Worm (Caenorhabditis elegans) whole organism, L3 larva: ENCODE measurements around the gene set-4.

Experiments
- R02D3.7 ChIP-seq: fragments of 150-350 bp; optimal IDR thresholded peaks from 2 replicates; lab custom pipeline; 2014; ENCODE audit warnings: missing biosample characterization, missing genetic modification characterization
- ZK546.5 ChIP-seq: sonication (generic microtip); optimal IDR thresholded peaks from 2 replicates; lab custom pipeline; 2017; ENCODE audit warnings: missing biosample characterization, missing genetic modification characterization
- aly-2 ChIP-seq: fragments of 150-350 bp; optimal IDR thresholded peaks from 2 replicates; lab custom pipeline; 2014; ENCODE audit warnings: missing biosample characterization, missing genetic modification characterization
- ama-1 ChIP-seq: fragments of 150-350 bp; optimal IDR thresholded peaks from 2 replicates; lab custom pipeline; 2018
- ceh-16 ChIP-seq: sonication (generic microtip); optimal IDR thresholded peaks from 2 replicates; lab custom pipeline; 2017; ENCODE audit warnings: missing biosample characterization, missing genetic modification characterization
- ceh-28 ChIP-seq: fragments of 150-350 bp; optimal IDR thresholded peaks from 2 replicates; lab custom pipeline; 2014; ENCODE audit warnings: missing biosample characterization, missing genetic modification reagents, missing genetic modification characterization
- ceh-82 ChIP-seq: fragments of 150-350 bp; optimal IDR thresholded peaks from 2 replicates; lab custom pipeline; 2014; ENCODE audit warnings: missing biosample characterization, missing genetic modification characterization
- ceh-9 ChIP-seq: sonication (generic microtip); optimal IDR thresholded peaks from 2 replicates; lab custom pipeline; 2018; ENCODE audit warnings: missing biosample characterization, missing genetic modification characterization
- daf-12 ChIP-seq: fragments of 150-350 bp; optimal IDR thresholded peaks from 2 replicates; lab custom pipeline; 2014; ENCODE audit warnings: missing biosample characterization, missing genetic modification reagents, missing genetic modification characterization
- egl-27 ChIP-seq: sonication (generic microtip); optimal IDR thresholded peaks from 4 replicates; lab custom pipeline; 2017; ENCODE audit warnings: missing biosample characterization, missing genetic modification reagents, missing genetic modification characterization
- egl-5 ChIP-seq: fragments of 150-350 bp; optimal IDR thresholded peaks from 2 replicates; lab custom pipeline; 2017; ENCODE audit warnings: missing biosample characterization, missing genetic modification reagents, missing genetic modification characterization, inconsistent platforms
- elt-1 ChIP-seq: fragments of 150-350 bp; optimal IDR thresholded peaks from 2 replicates; lab custom pipeline; 2014; ENCODE audit warnings: missing biosample characterization, missing genetic modification characterization
- elt-2 ChIP-seq: sonication (generic microtip); optimal IDR thresholded peaks from 2 replicates; lab custom pipeline; 2016; ENCODE audit warnings: missing genetic modification reagents, mild to moderate bottlenecking, missing genetic modification characterization, missing compliant biosample characterization
- elt-3 ChIP-seq, 3 experiments: fragments of 150-350 bp in 1 of 3; sonication (generic microtip) in 2 of 3; optimal IDR thresholded peaks; 2 replicates in 2 of 3; 4 replicates in 1 of 3; lab custom pipeline; 2014 to 2017; ENCODE audit warnings: missing biosample characterization in 3 of 3, missing genetic modification characterization in 3 of 3
- eor-1 ChIP-seq, 2 experiments: fragments of 150-350 bp; optimal IDR thresholded peaks; 2 replicates each; lab custom pipeline; 2014 to 2018; ENCODE audit warnings: missing biosample characterization in 2 of 2, missing genetic modification characterization in 2 of 2
- fkh-10 ChIP-seq: sonication (generic microtip); optimal IDR thresholded peaks from 2 replicates; lab custom pipeline; 2017; ENCODE audit warnings: missing biosample characterization, missing genetic modification reagents, missing genetic modification characterization
- fkh-2 ChIP-seq: fragments of 150-350 bp; optimal IDR thresholded peaks from 2 replicates; lab custom pipeline; 2014; ENCODE audit warnings: missing biosample characterization, missing genetic modification reagents, missing genetic modification characterization
- fos-1 ChIP-seq: fragments of 150-350 bp; optimal IDR thresholded peaks from 2 replicates; lab custom pipeline; 2014; ENCODE audit warnings: missing biosample characterization, missing genetic modification characterization
- hmg-11 ChIP-seq: sonication (generic microtip); optimal IDR thresholded peaks from 2 replicates; lab custom pipeline; 2016; ENCODE audit warnings: missing genetic modification characterization, missing compliant biosample characterization
- jun-1 ChIP-seq: fragments of 150-350 bp; optimal IDR thresholded peaks from 2 replicates; lab custom pipeline; 2014; ENCODE audit warnings: missing biosample characterization, missing genetic modification reagents, missing genetic modification characterization
- lin-15B ChIP-seq: fragments of 150-350 bp; optimal IDR thresholded peaks from 2 replicates; lab custom pipeline; 2014; ENCODE audit warnings: missing biosample characterization, missing genetic modification characterization
- lin-39 ChIP-seq: fragments of 150-350 bp; optimal IDR thresholded peaks from 2 replicates; lab custom pipeline; 2018; ENCODE audit warnings: missing biosample characterization, missing genetic modification reagents, missing genetic modification characterization
- lsy-12 ChIP-seq: sonication (generic microtip); optimal IDR thresholded peaks from 2 replicates; lab custom pipeline; 2016; ENCODE audit warnings: mild to moderate bottlenecking, missing genetic modification characterization, missing compliant biosample characterization
- mdl-1 ChIP-seq: fragments of 150-350 bp; optimal IDR thresholded peaks from 2 replicates; lab custom pipeline; 2014; ENCODE audit warnings: missing biosample characterization, missing genetic modification characterization
- mml-1 ChIP-seq: fragments of 150-350 bp; sonication (generic microtip); optimal IDR thresholded peaks from 3 replicates; lab custom pipeline; 2014; ENCODE audit warnings: missing biosample characterization, missing genetic modification characterization
- nfya-1 ChIP-seq: sonication (generic microtip); optimal IDR thresholded peaks from 2 replicates; lab custom pipeline; 2017; ENCODE audit warnings: missing genetic modification characterization, mild to moderate bottlenecking, missing compliant biosample characterization, antibody characterized with exemption, moderate library complexity; ENCODE audit not compliant: insufficient read depth
- nhr-11 ChIP-seq: fragments of 150-350 bp; optimal IDR thresholded peaks from 2 replicates; lab custom pipeline; 2014; ENCODE audit warnings: missing biosample characterization, missing genetic modification characterization
- nhr-12 ChIP-seq: fragments of 150-350 bp; optimal IDR thresholded peaks from 2 replicates; lab custom pipeline; 2014; ENCODE audit warnings: missing biosample characterization, missing genetic modification characterization
- nhr-23 ChIP-seq: fragments of 150-350 bp; optimal IDR thresholded peaks from 2 replicates; lab custom pipeline; 2014; ENCODE audit warnings: missing biosample characterization, missing genetic modification reagents, missing genetic modification characterization
- nhr-237 ChIP-seq: fragments of 150-350 bp; optimal IDR thresholded peaks from 2 replicates; lab custom pipeline; 2014; ENCODE audit warnings: missing biosample characterization, missing genetic modification characterization
- nhr-25 ChIP-seq: sonication (generic microtip); optimal IDR thresholded peaks from 2 replicates; lab custom pipeline; 2017; ENCODE audit warnings: missing biosample characterization, missing genetic modification characterization
- nhr-28 ChIP-seq: fragments of 150-350 bp; optimal IDR thresholded peaks from 2 replicates; lab custom pipeline; 2014; ENCODE audit warnings: missing biosample characterization, missing genetic modification characterization
- nhr-43 ChIP-seq: sonication (generic microtip); optimal IDR thresholded peaks from 2 replicates; lab custom pipeline; 2016; ENCODE audit warnings: mild to moderate bottlenecking, missing genetic modification characterization, missing compliant biosample characterization; ENCODE audit not compliant: poor library complexity, severe bottlenecking
- nhr-67 ChIP-seq: fragments of 150-350 bp; optimal IDR thresholded peaks from 2 replicates; lab custom pipeline; 2014; ENCODE audit warnings: missing biosample characterization, missing genetic modification characterization
- nhr-76 ChIP-seq: fragments of 150-350 bp; sonication (generic microtip); optimal IDR thresholded peaks from 5 replicates; lab custom pipeline; 2014; ENCODE audit warnings: missing biosample characterization, missing genetic modification characterization
- nhr-77 ChIP-seq: fragments of 150-350 bp; optimal IDR thresholded peaks from 2 replicates; lab custom pipeline; 2014; ENCODE audit warnings: missing biosample characterization, missing genetic modification characterization
- pha-4 ChIP-seq: fragments of 150-350 bp; optimal IDR thresholded peaks from 2 replicates; lab custom pipeline; 2014; ENCODE audit warnings: missing biosample characterization, missing genetic modification reagents, missing genetic modification characterization
- pqm-1 ChIP-seq: fragments of 150-350 bp; optimal IDR thresholded peaks from 2 replicates; lab custom pipeline; 2017; ENCODE audit warnings: missing biosample characterization, missing genetic modification characterization, inconsistent platforms
- sea-2 ChIP-seq: fragments of 150-350 bp; sonication (generic microtip); optimal IDR thresholded peaks from 4 replicates; lab custom pipeline; 2014; ENCODE audit warnings: missing biosample characterization, missing genetic modification reagents, missing genetic modification characterization
- skn-1 ChIP-seq: fragments of 150-350 bp; optimal IDR thresholded peaks from 2 replicates; lab custom pipeline; 2014; ENCODE audit warnings: missing biosample characterization, missing genetic modification characterization
- snpc-4 ChIP-seq: fragments of 150-350 bp; optimal IDR thresholded peaks from 2 replicates; lab custom pipeline; 2014; ENCODE audit warnings: missing biosample characterization, missing genetic modification characterization
- tbx-2 ChIP-seq: sonication (generic microtip); optimal IDR thresholded peaks from 2 replicates; lab custom pipeline; 2016; ENCODE audit warnings: mild to moderate bottlenecking, missing genetic modification characterization, missing compliant biosample characterization
- unc-39 ChIP-seq: sonication (generic microtip); optimal IDR thresholded peaks from 4 replicates; lab custom pipeline; 2017; ENCODE audit warnings: missing biosample characterization, missing genetic modification characterization
- unc-62 ChIP-seq: fragments of 150-350 bp; sonication (generic microtip); optimal IDR thresholded peaks from 4 replicates; lab custom pipeline; 2014; ENCODE audit warnings: missing biosample characterization, missing genetic modification reagents, missing genetic modification characterization
- zag-1 ChIP-seq: fragments of 150-350 bp; optimal IDR thresholded peaks from 2 replicates; lab custom pipeline; 2014; ENCODE audit warnings: missing biosample characterization, missing genetic modification characterization
- ztf-11 ChIP-seq: fragments of 150-350 bp; optimal IDR thresholded peaks from 2 replicates; lab custom pipeline; 2014; ENCODE audit warnings: missing biosample characterization, missing genetic modification characterization
- ztf-4 ChIP-seq: fragments of 150-350 bp; optimal IDR thresholded peaks from 2 replicates; lab custom pipeline; 2014; ENCODE audit warnings: missing biosample characterization, missing genetic modification characterization

set-4 gene

DNA sequence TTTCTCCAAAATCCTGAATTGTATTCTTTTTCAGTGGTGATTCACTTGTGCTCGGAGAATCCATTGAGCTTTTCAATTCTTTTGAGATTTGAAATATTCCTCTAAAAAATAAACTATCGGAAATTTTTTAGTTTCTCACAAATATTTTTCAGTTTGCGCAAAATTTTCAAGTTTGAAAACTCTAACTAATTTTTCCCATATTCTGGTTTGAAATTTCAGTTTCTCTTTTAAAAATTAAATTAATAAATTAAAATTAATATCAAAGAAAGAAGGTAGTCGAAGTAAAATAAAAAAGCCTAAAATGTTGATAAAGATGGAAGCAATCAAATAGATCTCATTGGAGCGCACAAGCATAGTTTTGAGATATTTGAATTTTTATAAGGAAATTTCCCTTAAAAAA lies 20.7 kb upstream of the set-4 start, which contains the start of gene C32D5.10:
TSS of gene C32D5.10 (minus strand) at position 101 of the 400 bp plus-strand sequence.
- peak; percentile 13 for TF ChIP-seq nhr-23
- no peak for TF ChIP-seq egl-27 (tag; lab: Kevin White, UChicago)

DNA sequence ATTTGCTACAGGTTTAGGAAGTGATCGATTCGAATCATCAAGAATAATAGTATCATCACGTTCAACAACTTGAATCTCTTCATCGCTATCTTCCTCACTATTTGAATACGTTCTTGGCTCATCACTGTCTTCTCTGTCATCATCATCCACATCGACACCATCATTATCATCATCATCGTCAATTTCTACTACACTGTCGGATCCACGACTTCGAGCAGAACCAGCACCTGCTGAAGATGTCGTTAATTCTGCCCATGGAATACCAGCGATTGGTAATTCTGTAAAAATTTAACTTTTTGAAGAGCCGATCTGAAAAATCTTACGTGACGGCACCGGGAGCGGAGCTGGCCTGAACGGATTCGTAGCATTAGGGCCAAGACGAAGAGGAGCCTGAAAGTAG lies 18.8 kb upstream of the set-4 start:
- TF ChIP-seq nhr-76 (tag; lab: Kevin White, UChicago) (no peak), fos-1 (no peak), elt-3 (tag; optimal IDR thresholded peaks at IDR 0.05; lab: Kevin White, UChicago) (no peak), nhr-11 (no peak), snpc-4 (tag; lab: Kevin White, UChicago) (no peak), sea-2 (GFP tag; lab: Kevin White, UChicago) (no peak), mml-1 (tag; lab: Kevin White, UChicago) (no peak), egl-5 (tag; lab: Kevin White, UChicago) (no peak), pqm-1 (no peak), skn-1 (no peak), fkh-2 (no peak), nhr-23 (no peak), unc-39 (no peak), hmg-11 (no peak)

DNA sequence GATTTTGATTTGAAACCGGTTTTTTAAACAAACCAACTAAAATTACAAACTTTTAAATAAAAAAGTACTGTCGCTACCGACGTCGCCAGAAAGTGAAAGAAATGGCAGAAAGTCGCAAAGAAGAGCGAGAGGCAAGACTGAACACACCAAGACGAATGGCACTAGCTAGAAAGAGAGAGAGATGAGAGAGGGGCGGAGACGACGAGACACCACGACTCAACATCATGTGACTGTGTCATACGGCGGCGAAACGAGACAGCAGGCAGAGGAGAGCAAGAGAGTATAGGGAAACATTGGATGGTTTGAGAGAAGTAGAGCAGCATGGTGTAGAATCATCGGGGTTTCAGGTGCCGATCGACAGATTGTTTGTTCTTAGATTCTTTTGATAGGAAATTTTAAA lies 17.2 kb upstream of the set-4 start:
- TF ChIP-seq eor-1 (tag; optimal IDR thresholded peaks at IDR 0.05; lab: Kevin White, UChicago), result no peak
- TF ChIP-seq pha-4 (tag; lab: Kevin White, UChicago), result peak; percentile 94
- TF ChIP-seq snpc-4 (tag; lab: Kevin White, UChicago), result no peak
- TF ChIP-seq nhr-77 (tag; lab: Kevin White, UChicago), result peak; percentile 18
- peak; percentile 74 for TF ChIP-seq elt-1
- peak; percentile 53 for TF ChIP-seq fkh-10 (GFP tag; lab: Kevin White, UChicago)
- TF ChIP-seq mml-1 (tag; lab: Kevin White, UChicago), result no peak
- no peak for TF ChIP-seq ZK546.5
- TF ChIP-seq elt-2, result peak; percentile 87
- TF ChIP-seq nhr-25, result peak; percentile 98
- no peak for TF ChIP-seq nhr-237
- no peak for TF ChIP-seq zag-1 (tag; lab: Kevin White, UChicago)
- TF ChIP-seq hmg-11, result peak; percentile 94
- TF ChIP-seq lsy-12 (tag; lab: Kevin White, UChicago), result peak; percentile 79
- no peak for TF ChIP-seq nhr-76 (tag; lab: Kevin White, UChicago)
- peak; percentile 83 for TF ChIP-seq lin-15B
- TF ChIP-seq sea-2 (GFP tag; lab: Kevin White, UChicago), result no peak
- TF ChIP-seq nhr-67 (tag; lab: Kevin White, UChicago), result no peak
- peak; percentile 85 for TF ChIP-seq nhr-43 (tag; lab: Kevin White, UChicago)
- no peak for TF ChIP-seq fkh-2
- TF ChIP-seq daf-12 (tag; lab: Kevin White, UChicago), result no peak
- peak; percentile 94 for TF ChIP-seq jun-1
- TF ChIP-seq egl-27 (tag; lab: Kevin White, UChicago), result peak; percentile 50
- TF ChIP-seq nhr-23, result peak; percentile 93
- TF ChIP-seq unc-62 (GFP tag; lab: Kevin White, UChicago), result peak; percentile 71
- TF ChIP-seq nhr-11, result peak; percentile 81
- no peak for TF ChIP-seq ztf-4 (tag; lab: Kevin White, UChicago)
- TF ChIP-seq tbx-2 (tag; lab: Kevin White, UChicago), result peak; percentile 62
- TF ChIP-seq elt-3 (tag; optimal IDR thresholded peaks at IDR 0.05; lab: Kevin White, UChicago), result no peak
- peak; percentile 89 for TF ChIP-seq skn-1
- TF ChIP-seq egl-5 (tag; lab: Kevin White, UChicago), result peak; percentile 79
- no peak for TF ChIP-seq ceh-16
- peak; percentile 55 for TF ChIP-seq R02D3.7 (tag; lab: Kevin White, UChicago)
- TF ChIP-seq lin-39 (tag; lab: Kevin White, UChicago), result peak; percentile 92
- no peak for TF ChIP-seq ztf-11 (tag; lab: Kevin White, UChicago)
- no peak for TF ChIP-seq aly-2 (tag; lab: Kevin White, UChicago)
- no peak for TF ChIP-seq fos-1
- peak; percentile 75 for TF ChIP-seq pqm-1
- TF ChIP-seq unc-39, result no peak
- no peak for TF ChIP-seq nhr-12 (tag; lab: Kevin White, UChicago)
- TF ChIP-seq nfya-1 (tag; lab: Kevin White, UChicago), result peak; percentile 94
- TF ChIP-seq ceh-82 (tag; lab: Kevin White, UChicago), result no peak
- no peak for TF ChIP-seq nhr-28 (tag; lab: Kevin White, UChicago)
- peak; percentile 66 for TF ChIP-seq mdl-1
- TF ChIP-seq ceh-28 (tag; lab: Kevin White, UChicago), result peak; percentile 74
- TF ChIP-seq ceh-9 (tag; lab: Kevin White, UChicago), result no peak
- peak; percentile 98 for TF ChIP-seq ama-1 (lab: Kevin White, UChicago)
